Worm (Caenorhabditis elegans) whole organism, L4 larva: ENCODE measurements around the gene F55G1.6.

Experiments used
- R02D3.7 ChIP-seq: fragments of 150-350 bp; sonication (generic microtip); optimal IDR thresholded peaks from 3 replicates; lab custom pipeline; 2014; ENCODE audit warnings: missing biosample characterization, missing genetic modification characterization
- gei-8 ChIP-seq: fragments of 200-800 bp; sonication (Bioruptor generic); optimal IDR thresholded peaks from 2 replicates; lab custom pipeline; 2018; ENCODE audit warnings: mild to moderate bottlenecking, missing genetic modification characterization, missing compliant biosample characterization
- mdl-1 ChIP-seq, 2 experiments: fragments of 150-350 bp in 1 of 2; sonication (generic microtip) in 1 of 2; optimal IDR thresholded peaks; 2 replicates each; lab custom pipeline; 2014 to 2017; ENCODE audit warnings: missing biosample characterization in 2 of 2, missing genetic modification characterization in 2 of 2
- nhr-6 ChIP-seq: fragments of 150-350 bp; optimal IDR thresholded peaks from 2 replicates; lab custom pipeline; 2014; ENCODE audit warnings: missing biosample characterization, missing genetic modification characterization
- snpc-4 ChIP-seq: fragments of 150-350 bp; optimal IDR thresholded peaks from 2 replicates; lab custom pipeline; 2014; ENCODE audit warnings: missing biosample characterization, missing genetic modification characterization
- unc-130 ChIP-seq: sonication (generic microtip); optimal IDR thresholded peaks from 2 replicates; lab custom pipeline; 2016; ENCODE audit warnings: missing genetic modification reagents, missing genetic modification characterization, missing compliant biosample characterization

DNA sequence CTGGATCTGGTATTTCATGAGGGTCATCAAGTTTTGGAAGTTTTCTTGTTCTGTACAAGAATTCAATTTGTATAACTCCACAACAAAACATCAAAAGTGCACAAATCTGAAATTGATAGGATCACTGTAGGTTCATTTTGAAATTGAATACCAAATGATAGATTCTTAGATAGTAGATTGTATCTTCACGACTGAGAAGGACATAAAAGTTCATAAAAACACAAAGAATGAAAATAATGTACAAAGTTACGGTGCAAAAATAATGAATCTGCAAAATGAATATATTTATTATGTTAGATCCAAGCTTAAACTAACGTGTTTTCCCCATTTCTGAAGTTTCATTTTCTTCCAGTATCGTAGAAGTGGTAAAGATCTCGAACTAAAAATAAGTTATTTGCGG is 27.6 kb downstream of the F55G1.6 start:
- TF ChIP-seq nhr-6 (tag; lab: Kevin White, UChicago) (no peak), gei-8 (GFP tag; lab: Kevin White, UChicago) (no peak), mdl-1 (tag; optimal IDR thresholded peaks at IDR 0.05; lab: Kevin White, UChicago) (no peak), R02D3.7 (tag; lab: Kevin White, UChicago) (no peak), snpc-4 (no peak), unc-130 (GFP tag; lab: Kevin White, UChicago) (no peak)
